Fruit fly (Drosophila melanogaster): ENCODE results near the gene cindr.

Gene cindr

dm6 chr3R:30811300-30812022, 3.0 kb downstream of the cindr start (continued):
- peak; percentile 63 for TF ChIP-seq Ets21C (GFP tag; optimal IDR thresholded peaks at IDR 0.05)
- TF ChIP-seq CG11762 (GFP tag; optimal IDR thresholded peaks at IDR 0.05; ENCODE audit: insufficient read depth) = peak; percentile 17
- peak; percentile 44 for TF ChIP-seq CG6792 (GFP tag; optimal IDR thresholded peaks at IDR 0.05)
- TF ChIP-seq Sox102F (GFP tag; optimal IDR thresholded peaks at IDR 0.05) = peak; percentile 63
- TF ChIP-seq Eip78C (GFP tag) = peak; percentile 84
- peak; percentile 67 for TF ChIP-seq Met (GFP tag; optimal IDR thresholded peaks at IDR 0.05)
- peak; percentile 38 for TF ChIP-seq CG10669 (GFP tag; optimal IDR thresholded peaks at IDR 0.05)
- no peak for TF ChIP-seq Lpt (GFP tag; optimal IDR thresholded peaks at IDR 0.05)
- TF ChIP-seq Ets96B (tag; optimal IDR thresholded peaks at IDR 0.05) = peak; percentile 45

- peak; percentile 52 for TF ChIP-seq fkh (GFP tag; optimal IDR thresholded peaks at IDR 0.05)
- no peak for TF ChIP-seq CG10669 (GFP tag; optimal IDR thresholded peaks at IDR 0.05)
- TF ChIP-seq Ets96B (tag; optimal IDR thresholded peaks at IDR 0.05) = no peak
- no peak for TF ChIP-seq CG6163 (GFP tag; IDR thresholded peaks at IDR 0.05)
These were observed 3.6 kb downstream of the cindr start for dm6 chr3R:30812023-30812345.

- TF ChIP-seq CG10631 (GFP tag; optimal IDR thresholded peaks at IDR 0.05) (peak; percentile 15), topi (GFP tag; optimal IDR thresholded peaks at IDR 0.05) (peak; percentile 42), acj6 (GFP tag; optimal IDR thresholded peaks at IDR 0.05) (peak; percentile 58), CG15336 (GFP tag; IDR thresholded peaks at IDR 0.05) (peak; percentile 62), net (GFP tag; optimal IDR thresholded peaks at IDR 0.05) (peak; percentile 2), Hr38 (GFP tag; optimal IDR thresholded peaks at IDR 0.05) (no peak), salr (GFP tag; optimal IDR thresholded peaks at IDR 0.05) (no peak), Eip93F (GFP tag; optimal IDR thresholded peaks at IDR 0.05) (peak; percentile 36), pdm3 (GFP tag; optimal IDR thresholded peaks at IDR 0.05) (peak; percentile 40), CG8319 (GFP tag; optimal IDR thresholded peaks at IDR 0.05) (no peak), CG7368 (GFP tag; optimal IDR thresholded peaks at IDR 0.05) (no peak), svp (GFP tag) (peak; percentile 83), dac (GFP tag; optimal IDR thresholded peaks at IDR 0.05) (no peak), eg (GFP tag; IDR thresholded peaks at IDR 0.05) (0 out of 3 replicates have a peak, but pooled peaks have one; percentile 22), Sox102F (GFP tag; optimal IDR thresholded peaks at IDR 0.05) (peak; percentile 35), vri (GFP tag; optimal IDR thresholded peaks at IDR 0.05) (peak; percentile 98), OdsH (GFP tag; optimal IDR thresholded peaks at IDR 0.05) (peak; percentile 43), Blimp-1 (GFP tag; optimal IDR thresholded peaks at IDR 0.05) (no peak), Met (GFP tag; optimal IDR thresholded peaks at IDR 0.05) (peak; percentile 71), dsx (GFP tag; optimal IDR thresholded peaks at IDR 0.05; ENCODE audit: poor library complexity, severe bottlenecking) (no peak), Sox14 (GFP tag; optimal IDR thresholded peaks at IDR 0.05) (peak; percentile 11), achi (GFP tag; optimal IDR thresholded peaks at IDR 0.05) (peak; percentile 44), Hr39 (GFP tag; optimal IDR thresholded peaks at IDR 0.05) (peak; percentile 69), fd85E (GFP tag; optimal IDR thresholded peaks at IDR 0.05) (no peak), ss (GFP tag; optimal IDR thresholded peaks at IDR 0.05) (no peak), CG31627 (GFP tag; optimal IDR thresholded peaks at IDR 0.05) (peak; percentile 70), CG6792 (GFP tag; optimal IDR thresholded peaks at IDR 0.05) (no peak), CG3032 (tag; optimal IDR thresholded peaks at IDR 0.05) (no peak), CG9139 (GFP tag; optimal IDR thresholded peaks at IDR 0.05) (no peak), CG10669 (GFP tag; optimal IDR thresholded peaks at IDR 0.05) (peak; percentile 18), Sox15 (GFP tag; optimal IDR thresholded peaks at IDR 0.05) (no peak), CG6854 (GFP tag; optimal IDR thresholded peaks at IDR 0.05) (no peak), Ets96B (tag; optimal IDR thresholded peaks at IDR 0.05) (no peak), Eip75B (GFP tag; optimal IDR thresholded peaks at IDR 0.05) (no peak), CG16779 (tag; optimal IDR thresholded peaks at IDR 0.05) (no peak), lz (GFP tag; optimal IDR thresholded peaks at IDR 0.05) (peak; percentile 30), fkh (GFP tag; optimal IDR thresholded peaks at IDR 0.05) (no peak), CG6163 (GFP tag; IDR thresholded peaks at IDR 0.05) (0 out of 3 replicates have a peak, but pooled peaks have one; percentile 24), CG8632 (GFP tag; optimal IDR thresholded peaks at IDR 0.05) (no peak), CG6276 (GFP tag; optimal IDR thresholded peaks at IDR 0.05) (no peak)
These were observed 4.2 kb downstream of the cindr start for dm6 chr3R:30812401-30813207.
